Worm (Caenorhabditis elegans): ENCODE measurements around the gene glt-1.

Gene glt-1

ce11 chrX:3495776-3496175 is at the start of gene glt-1:
Gene glt-1 (plus strand): TSS chrX:3496026.
- peak; percentile 53 for TF ChIP-seq sma-9 (GFP tag; optimal IDR thresholded peaks at IDR 0.05)
- TF ChIP-seq sma-9 (tag; optimal IDR thresholded peaks at IDR 0.05), result no peak
- no peak for TF ChIP-seq lin-13 (GFP tag; optimal IDR thresholded peaks at IDR 0.05)
- TF ChIP-seq fos-1 (tag; optimal IDR thresholded peaks at IDR 0.05), result peak; percentile 41
- no peak for TF ChIP-seq snpc-4 (tag; optimal IDR thresholded peaks at IDR 0.05)
- peak; percentile 27 for TF ChIP-seq sma-3 (GFP tag; optimal IDR thresholded peaks at IDR 0.05)

ce11 chrX:3451122-3451521 is 44.7 kb upstream of the glt-1 start, which contains the start of gene ZK813.5:
Gene ZK813.5 (minus strand): TSS chrX:3451222.
- no peak for TF ChIP-seq zag-1 (tag; optimal IDR thresholded peaks at IDR 0.05)
- no peak for TF ChIP-seq fos-1 (tag; optimal IDR thresholded peaks at IDR 0.05)
- TF ChIP-seq crh-2 (tag; optimal IDR thresholded peaks at IDR 0.05), result no peak
- no peak for TF ChIP-seq R02D3.7 (tag; optimal IDR thresholded peaks at IDR 0.05)
- no peak for TF ChIP-seq sma-9 (GFP tag; optimal IDR thresholded peaks at IDR 0.05)
- TF ChIP-seq sma-9 (tag; optimal IDR thresholded peaks at IDR 0.05), result no peak
- no peak for TF ChIP-seq blmp-1 (tag; optimal IDR thresholded peaks at IDR 0.05; ENCODE audit: insufficient read depth)
- TF ChIP-seq lin-11 (tag; optimal IDR thresholded peaks at IDR 0.05), result no peak
- no peak for TF ChIP-seq unc-62 (GFP tag; optimal IDR thresholded peaks at IDR 0.05)
- no peak for TF ChIP-seq F13H6.1 (tag; optimal IDR thresholded peaks at IDR 0.05)
- no peak for TF ChIP-seq ceh-16 (tag; optimal IDR thresholded peaks at IDR 0.05)
- no peak for TF ChIP-seq mdl-1 (tag; optimal IDR thresholded peaks at IDR 0.05)
- no peak for TF ChIP-seq ZK546.5 (tag; optimal IDR thresholded peaks at IDR 0.05)
- no peak for TF ChIP-seq lsy-2 (tag; optimal IDR thresholded peaks at IDR 0.05)
- TF ChIP-seq nhr-237 (tag; optimal IDR thresholded peaks at IDR 0.05), result no peak
- TF ChIP-seq mab-5 (tag; optimal IDR thresholded peaks at IDR 0.05), result no peak

- TF ChIP-seq nhr-237 (tag; optimal IDR thresholded peaks at IDR 0.05), result no peak
- no peak for TF ChIP-seq fos-1 (tag; optimal IDR thresholded peaks at IDR 0.05)
Measured at ce11 chrX:3453870-3454269, 42.0 kb upstream of the glt-1 start.

- no peak for TF ChIP-seq nhr-12 (tag; optimal IDR thresholded peaks at IDR 0.05)
- no peak for TF ChIP-seq nhr-10 (tag; optimal IDR thresholded peaks at IDR 0.05)
- TF ChIP-seq unc-39 (tag; optimal IDR thresholded peaks at IDR 0.05), result no peak
- TF ChIP-seq lin-39 (tag; optimal IDR thresholded peaks at IDR 0.05), result peak; percentile 65
- TF ChIP-seq unc-62 (GFP tag; optimal IDR thresholded peaks at IDR 0.05), result no peak
- no peak for TF ChIP-seq fos-1 (tag; optimal IDR thresholded peaks at IDR 0.05)
- TF ChIP-seq F13H6.1 (tag; optimal IDR thresholded peaks at IDR 0.05), result peak; percentile 76
- no peak for TF ChIP-seq ztf-1 (GFP tag; conservative IDR thresholded peaks at IDR 0.05)
- TF ChIP-seq C34F6.9 (tag; optimal IDR thresholded peaks at IDR 0.05), result peak; percentile 22
- TF ChIP-seq unc-55 (GFP tag; optimal IDR thresholded peaks at IDR 0.05), result peak; percentile 2
- peak; percentile 61 for TF ChIP-seq sma-9 (GFP tag; optimal IDR thresholded peaks at IDR 0.05)
- no peak for TF ChIP-seq sma-9 (tag; optimal IDR thresholded peaks at IDR 0.05)
- peak; percentile 82 for TF ChIP-seq mab-5 (tag; optimal IDR thresholded peaks at IDR 0.05)
- peak in 1 of 2 experiments; percentile 19 for TF ChIP-seq lsy-2 (tag; optimal IDR thresholded peaks at IDR 0.05)
- no peak for TF ChIP-seq crh-2 (tag; optimal IDR thresholded peaks at IDR 0.05)
Measured at ce11 chrX:3455561-3455960, 40.3 kb upstream of the glt-1 start.

ce11 chrX:3462086-3462485 is 33.7 kb upstream of the glt-1 start:
- TF ChIP-seq nhr-237 (tag; optimal IDR thresholded peaks at IDR 0.05) (no peak), C34F6.9 (tag; optimal IDR thresholded peaks at IDR 0.05) (no peak), nhr-21 (tag; optimal IDR thresholded peaks at IDR 0.05) (no peak), lin-11 (tag; optimal IDR thresholded peaks at IDR 0.05) (no peak), nhr-25 (tag; optimal IDR thresholded peaks at IDR 0.05) (no peak), lin-39 (tag; optimal IDR thresholded peaks at IDR 0.05) (no peak), sma-3 (GFP tag; optimal IDR thresholded peaks at IDR 0.05) (no peak), mbf-1 (tag; optimal IDR thresholded peaks at IDR 0.05) (no peak), blmp-1 (tag; optimal IDR thresholded peaks at IDR 0.05; ENCODE audit: insufficient read depth) (no peak), Y55F3AM.14 (GFP tag; optimal IDR thresholded peaks at IDR 0.05) (no peak), nhr-23 (tag; optimal IDR thresholded peaks at IDR 0.05) (no peak), fos-1 (tag; optimal IDR thresholded peaks at IDR 0.05) (no peak), nhr-10 (tag; optimal IDR thresholded peaks at IDR 0.05) (no peak)

- TF ChIP-seq lin-39 (tag; optimal IDR thresholded peaks at IDR 0.05) (no peak), mdl-1 (tag; optimal IDR thresholded peaks at IDR 0.05) (no peak), egl-27 (tag; optimal IDR thresholded peaks at IDR 0.05) (no peak), snpc-4 (tag; optimal IDR thresholded peaks at IDR 0.05) (no peak), nhr-6 (tag; optimal IDR thresholded peaks at IDR 0.05) (no peak), nhr-21 (tag; optimal IDR thresholded peaks at IDR 0.05) (no peak), ceh-16 (tag; optimal IDR thresholded peaks at IDR 0.05) (no peak), zag-1 (tag; optimal IDR thresholded peaks at IDR 0.05) (no peak), fos-1 (tag; optimal IDR thresholded peaks at IDR 0.05) (no peak)
Measured at ce11 chrX:3463875-3464274, 32.0 kb upstream of the glt-1 start.

Measured in whole organism, L2 larva.